Worm (Caenorhabditis elegans) whole organism, L3 larva: ENCODE data around the gene C14A11.2.

Experiments
- egl-5 ChIP-seq: fragments of 150-350 bp; optimal IDR thresholded peaks from 2 replicates; lab custom pipeline; 2017; ENCODE audit warnings: missing biosample characterization, missing genetic modification reagents, missing genetic modification characterization, inconsistent platforms
- elt-3 ChIP-seq, 3 experiments: fragments of 150-350 bp in 1 of 3; sonication (generic microtip) in 2 of 3; optimal IDR thresholded peaks; 2 replicates in 2 of 3; 4 replicates in 1 of 3; lab custom pipeline; 2014 to 2017; ENCODE audit warnings: missing biosample characterization in 3 of 3, missing genetic modification characterization in 3 of 3
- fos-1 ChIP-seq: fragments of 150-350 bp; optimal IDR thresholded peaks from 2 replicates; lab custom pipeline; 2014; ENCODE audit warnings: missing biosample characterization, missing genetic modification characterization
- lin-15B ChIP-seq: fragments of 150-350 bp; optimal IDR thresholded peaks from 2 replicates; lab custom pipeline; 2014; ENCODE audit warnings: missing biosample characterization, missing genetic modification characterization
- lin-39 ChIP-seq: fragments of 150-350 bp; optimal IDR thresholded peaks from 2 replicates; lab custom pipeline; 2018; ENCODE audit warnings: missing biosample characterization, missing genetic modification reagents, missing genetic modification characterization
- nhr-67 ChIP-seq: fragments of 150-350 bp; optimal IDR thresholded peaks from 2 replicates; lab custom pipeline; 2014; ENCODE audit warnings: missing biosample characterization, missing genetic modification characterization
- pha-4 ChIP-seq: fragments of 150-350 bp; optimal IDR thresholded peaks from 2 replicates; lab custom pipeline; 2014; ENCODE audit warnings: missing biosample characterization, missing genetic modification reagents, missing genetic modification characterization
- skn-1 ChIP-seq: fragments of 150-350 bp; optimal IDR thresholded peaks from 2 replicates; lab custom pipeline; 2014; ENCODE audit warnings: missing biosample characterization, missing genetic modification characterization
- snpc-4 ChIP-seq: fragments of 150-350 bp; optimal IDR thresholded peaks from 2 replicates; lab custom pipeline; 2014; ENCODE audit warnings: missing biosample characterization, missing genetic modification characterization
- zag-1 ChIP-seq: fragments of 150-350 bp; optimal IDR thresholded peaks from 2 replicates; lab custom pipeline; 2014; ENCODE audit warnings: missing biosample characterization, missing genetic modification characterization

DNA sequence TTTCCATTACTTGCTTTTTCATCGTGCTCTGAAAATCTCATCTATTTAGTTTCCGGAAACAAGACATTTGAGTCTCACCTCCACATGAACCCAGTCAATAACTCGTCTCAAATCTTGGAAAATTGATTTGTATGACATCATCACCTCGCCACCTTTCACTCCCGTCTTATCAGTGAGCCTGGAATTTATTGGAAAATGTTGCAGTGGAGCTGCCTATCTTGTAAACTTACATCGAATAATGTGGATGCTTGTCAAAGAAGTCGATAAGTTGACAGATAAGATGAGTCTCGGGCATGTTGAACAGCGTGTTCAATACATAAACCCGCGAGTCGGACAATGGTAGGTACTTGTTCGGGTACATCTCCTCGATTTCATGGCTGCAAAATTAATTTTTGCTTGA, 33.9 kb downstream of the C14A11.2 start:
- TF ChIP-seq fos-1 (no peak), nhr-67 (tag; lab: Kevin White, UChicago) (no peak), pha-4 (tag; lab: Kevin White, UChicago) (no peak), lin-15B (tag; lab: Kevin White, UChicago) (no peak), snpc-4 (no peak), skn-1 (tag; lab: Kevin White, UChicago) (no peak), elt-3 (tag; optimal IDR thresholded peaks at IDR 0.05; lab: Kevin White, UChicago) (no peak), lin-39 (no peak), egl-5 (no peak), zag-1 (tag; lab: Kevin White, UChicago) (no peak)
